Fruit fly (Drosophila melanogaster) whole organism, embryonic: ENCODE data around the gene TwdlK.

Experiments
- Bgb ChIP-seq: fragments of 200-800 bp; sonication (Bioruptor generic); IDR thresholded peaks from 2 replicates; pipeline ENCODE4 v1.3.6; 2022; ENCODE audit warnings: missing biosample characterization, missing genetic modification characterization; ENCODE audit not compliant: partially characterized antibody
- CG10565 ChIP-seq: fragments of 200-800 bp; sonication (Bioruptor generic); optimal IDR thresholded peaks from 3 replicates; lab custom pipeline; 2016; ENCODE audit warnings: missing biosample characterization, mild to moderate bottlenecking, missing genetic modification characterization
- CG17912 ChIP-seq: fragments of 200-800 bp; sonication (Bioruptor generic); optimal IDR thresholded peaks from 2 replicates; lab custom pipeline; 2018; ENCODE audit warnings: missing biosample characterization, mild to moderate bottlenecking, missing genetic modification characterization
- CG2202 ChIP-seq: fragments of 200-800 bp; sonication (Bioruptor generic); optimal IDR thresholded peaks from 2 replicates; lab custom pipeline; 2018; ENCODE audit warnings: missing biosample characterization, mild to moderate bottlenecking, missing genetic modification characterization
- CG2875 ChIP-seq: fragments of 200-800 bp; sonication (Bioruptor generic); optimal IDR thresholded peaks from 2 replicates; lab custom pipeline; 2017; ENCODE audit warnings: missing biosample characterization, mild to moderate bottlenecking, missing genetic modification characterization, missing genetic modification reagents
- CG3281 ChIP-seq: fragments of 200-800 bp; sonication (Bioruptor generic); optimal IDR thresholded peaks from 3 replicates; lab custom pipeline; 2017; ENCODE audit warnings: missing biosample characterization, mild to moderate bottlenecking, missing genetic modification characterization
- CG7839 ChIP-seq: fragments of 200-800 bp; sonication (Bioruptor generic); optimal IDR thresholded peaks from 3 replicates; lab custom pipeline; 2018; ENCODE audit warnings: missing biosample characterization, mild to moderate bottlenecking, missing genetic modification characterization, moderate library complexity
- Dfd ChIP-seq, 2 experiments: fragments of >200 bp; optimal IDR thresholded peaks; 2 replicates each; lab custom pipeline; 2017; ENCODE audit warnings: missing biosample characterization in 2 of 2, missing genetic modification characterization in 2 of 2
- lbe ChIP-seq: fragments of 200-800 bp; sonication (Bioruptor generic); optimal IDR thresholded peaks from 2 replicates; lab custom pipeline; 2016; ENCODE audit warnings: missing biosample characterization, mild to moderate bottlenecking, missing genetic modification characterization
- luna ChIP-seq: fragments of 200-800 bp; sonication (Bioruptor generic); optimal IDR thresholded peaks from 2 replicates; lab custom pipeline; 2016; ENCODE audit warnings: missing biosample characterization, missing genetic modification characterization

- TF ChIP-seq CG7839 (tag; lab: Kevin White, UChicago): no peak
- no peak for TF ChIP-seq CG2202 (tag; lab: Kevin White, UChicago)
- TF ChIP-seq CG3281 (GFP tag; lab: Kevin White, UChicago): no peak
- no peak for TF ChIP-seq Bgb (GFP tag; lab: Robert Waterston, UW)
- no peak for TF ChIP-seq CG10565 (GFP tag; lab: Kevin White, UChicago)
- TF ChIP-seq CG2875: no peak
- TF ChIP-seq lbe: no peak
- TF ChIP-seq luna: no peak
- no peak for TF ChIP-seq Dfd (GFP tag; optimal IDR thresholded peaks at IDR 0.05; lab: Kevin White, UChicago)
- no peak for TF ChIP-seq CG17912 (GFP tag; lab: Kevin White, UChicago)
These were observed 27.0 kb upstream of the TwdlK start for dm6 chr3R:26655416-26655945.
